Worm (Caenorhabditis elegans) whole organism, midembryonic: ENCODE measurements around the gene aqp-11.

Experiments
- T22C8.4 ChIP-seq: fragments of 200-800 bp; sonication (Bioruptor generic); IDR thresholded peaks from 2 replicates; pipeline ENCODE4 v1.3.6; 2022; ENCODE audit warnings: missing genetic modification characterization, missing compliant biosample characterization
- cog-1 ChIP-seq: sonication (generic microtip); optimal IDR thresholded peaks from 2 replicates; lab custom pipeline; 2016; ENCODE audit warnings: missing genetic modification characterization, missing compliant biosample characterization
- flt-1 ChIP-seq: fragments of 200-800 bp; sonication (Bioruptor generic); IDR thresholded peaks from 2 replicates; pipeline ENCODE4 v1.3.6; 2022; ENCODE audit warnings: missing genetic modification characterization, missing compliant biosample characterization
- klf-2 ChIP-seq: fragments of 200-800 bp; sonication (Bioruptor generic); conservative IDR thresholded peaks from 2 replicates; pipeline ENCODE4 v1.3.6; 2022; ENCODE audit warnings: missing genetic modification reagents, missing genetic modification characterization, missing compliant biosample characterization
- med-1 ChIP-seq: sonication (generic microtip); optimal IDR thresholded peaks from 2 replicates; lab custom pipeline; 2017; ENCODE audit warnings: missing genetic modification characterization, mild to moderate bottlenecking, missing compliant biosample characterization, antibody characterized with exemption, missing genetic modification reagents; ENCODE audit not compliant: insufficient read depth
- ref-1 ChIP-seq: fragments of 200-800 bp; sonication (Bioruptor generic); conservative IDR thresholded peaks from 2 replicates; pipeline ENCODE4 v1.3.6; 2022; ENCODE audit warnings: missing genetic modification reagents, missing genetic modification characterization, missing compliant biosample characterization
- tab-1 ChIP-seq: fragments of 200-800 bp; sonication (Bioruptor generic); IDR thresholded peaks from 2 replicates; pipeline ENCODE4 v1.3.6; 2022; ENCODE audit warnings: missing genetic modification characterization, missing compliant biosample characterization
- ztf-23 ChIP-seq: fragments of 200-800 bp; sonication (Bioruptor generic); IDR thresholded peaks from 2 replicates; pipeline ENCODE4 v1.3.6; 2022; ENCODE audit warnings: missing genetic modification reagents, missing genetic modification characterization, missing compliant biosample characterization
- ztf-29 ChIP-seq: fragments of 200-800 bp; sonication (Bioruptor generic); IDR thresholded peaks from 2 replicates; pipeline ENCODE4 v1.3.6; 2022; ENCODE audit warnings: missing genetic modification reagents, missing genetic modification characterization, missing compliant biosample characterization

aqp-11 gene

ce11 chrIII:13652010-13652409 lies 21.1 kb upstream of the aqp-11 start:
- TF ChIP-seq ztf-29 (GFP tag; lab: Robert Waterston, UW): no peak
- no peak for TF ChIP-seq klf-2 (GFP tag; lab: Robert Waterston, UW)
- no peak for TF ChIP-seq flt-1 (GFP tag; lab: Robert Waterston, UW)
- TF ChIP-seq tab-1 (GFP tag; lab: Robert Waterston, UW): no peak
- TF ChIP-seq ztf-23 (GFP tag; lab: Robert Waterston, UW): no peak
- no peak for TF ChIP-seq cog-1
- TF ChIP-seq ref-1: no peak
- no peak for TF ChIP-seq T22C8.4 (GFP tag; lab: Robert Waterston, UW)
- TF ChIP-seq med-1 (GFP tag; lab: Kevin White, UChicago): no peak

- no peak for TF ChIP-seq klf-2 (GFP tag; lab: Robert Waterston, UW)
- no peak for TF ChIP-seq ref-1
- TF ChIP-seq ztf-29 (GFP tag; lab: Robert Waterston, UW): no peak
Observed at ce11 chrIII:13652708-13653107, 20.4 kb upstream of the aqp-11 start.

ce11 chrIII:13654950-13655349 lies 18.1 kb upstream of the aqp-11 start:
- no peak for TF ChIP-seq ztf-23 (GFP tag; lab: Robert Waterston, UW)
- no peak for TF ChIP-seq ref-1
- no peak for TF ChIP-seq ztf-29 (GFP tag; lab: Robert Waterston, UW)
- no peak for TF ChIP-seq cog-1
- no peak for TF ChIP-seq tab-1 (GFP tag; lab: Robert Waterston, UW)
- TF ChIP-seq klf-2 (GFP tag; lab: Robert Waterston, UW): no peak
- no peak for TF ChIP-seq med-1 (GFP tag; lab: Kevin White, UChicago)
- no peak for TF ChIP-seq flt-1 (GFP tag; lab: Robert Waterston, UW)
- TF ChIP-seq T22C8.4 (GFP tag; lab: Robert Waterston, UW): no peak

ce11 chrIII:13656680-13657079 lies 16.4 kb upstream of the aqp-11 start:
- TF ChIP-seq flt-1 (GFP tag; lab: Robert Waterston, UW): no peak
- no peak for TF ChIP-seq med-1 (GFP tag; lab: Kevin White, UChicago)
- no peak for TF ChIP-seq ref-1
- no peak for TF ChIP-seq T22C8.4 (GFP tag; lab: Robert Waterston, UW)
- no peak for TF ChIP-seq ztf-23 (GFP tag; lab: Robert Waterston, UW)
- TF ChIP-seq cog-1: no peak
- TF ChIP-seq tab-1 (GFP tag; lab: Robert Waterston, UW): no peak
- TF ChIP-seq klf-2 (GFP tag; lab: Robert Waterston, UW): no peak
- TF ChIP-seq ztf-29 (GFP tag; lab: Robert Waterston, UW): no peak

ce11 chrIII:13657975-13658374 lies 15.1 kb upstream of the aqp-11 start:
- TF ChIP-seq med-1 (GFP tag; lab: Kevin White, UChicago) (no peak), ztf-23 (GFP tag; lab: Robert Waterston, UW) (no peak), ztf-29 (GFP tag; lab: Robert Waterston, UW) (no peak)

- TF ChIP-seq ztf-23 (GFP tag; lab: Robert Waterston, UW): no peak
- no peak for TF ChIP-seq T22C8.4 (GFP tag; lab: Robert Waterston, UW)
- TF ChIP-seq flt-1 (GFP tag; lab: Robert Waterston, UW): no peak
- TF ChIP-seq cog-1: no peak
- no peak for TF ChIP-seq med-1 (GFP tag; lab: Kevin White, UChicago)
- TF ChIP-seq tab-1 (GFP tag; lab: Robert Waterston, UW): no peak
- TF ChIP-seq ztf-29 (GFP tag; lab: Robert Waterston, UW): no peak
- TF ChIP-seq klf-2 (GFP tag; lab: Robert Waterston, UW): no peak
- no peak for TF ChIP-seq ref-1
Observed at ce11 chrIII:13659028-13659427, 14.1 kb upstream of the aqp-11 start.

- TF ChIP-seq klf-2 (GFP tag; lab: Robert Waterston, UW): no peak
- no peak for TF ChIP-seq ref-1
- TF ChIP-seq ztf-23 (GFP tag; lab: Robert Waterston, UW): no peak
- 0 out of 2 replicates have a peak, but pooled peaks have one; percentile 58 for TF ChIP-seq flt-1 (GFP tag; lab: Robert Waterston, UW)
- TF ChIP-seq ztf-29 (GFP tag; lab: Robert Waterston, UW): no peak
- no peak for TF ChIP-seq cog-1
- no peak for TF ChIP-seq tab-1 (GFP tag; lab: Robert Waterston, UW)
Observed at ce11 chrIII:13660123-13660522, 13.0 kb upstream of the aqp-11 start.

ce11 chrIII:13666406-13666805 lies 6.7 kb upstream of the aqp-11 start:
- TF ChIP-seq tab-1 (GFP tag; lab: Robert Waterston, UW): no peak
- TF ChIP-seq flt-1 (GFP tag; lab: Robert Waterston, UW): no peak
- TF ChIP-seq T22C8.4 (GFP tag; lab: Robert Waterston, UW): no peak
- no peak for TF ChIP-seq cog-1
- no peak for TF ChIP-seq med-1 (GFP tag; lab: Kevin White, UChicago)
- no peak for TF ChIP-seq klf-2 (GFP tag; lab: Robert Waterston, UW)
- TF ChIP-seq ztf-29 (GFP tag; lab: Robert Waterston, UW): no peak
- no peak for TF ChIP-seq ref-1

- TF ChIP-seq cog-1 (no peak), tab-1 (GFP tag; lab: Robert Waterston, UW) (no peak), ref-1 (no peak), ztf-29 (GFP tag; lab: Robert Waterston, UW) (no peak), ztf-23 (GFP tag; lab: Robert Waterston, UW) (no peak), T22C8.4 (GFP tag; lab: Robert Waterston, UW) (no peak)
Observed at ce11 chrIII:13667739-13668138, 5.3 kb upstream of the aqp-11 start, which contains the start of gene flp-15. flp-15 (minus strand) TSS chrIII:13667839.

ce11 chrIII:13669519-13669918 lies 3.6 kb upstream of the aqp-11 start:
- TF ChIP-seq ztf-23 (GFP tag; lab: Robert Waterston, UW) (no peak), cog-1 (no peak)
